Worm (Caenorhabditis elegans) whole organism, L4 larva: ENCODE results near the gene F52E4.5.

Experiments
- F26F4.8 ChIP-seq: fragments of 200-800 bp; sonication (Bioruptor generic); conservative IDR thresholded peaks from 2 replicates; pipeline ENCODE4 v1.3.6; 2022; ENCODE audit warnings: missing genetic modification characterization, missing compliant biosample characterization
- F44E2.7 ChIP-seq: fragments of 200-800 bp; sonication (Bioruptor generic); IDR thresholded peaks from 2 replicates; pipeline ENCODE4 v2.1.2; 2022; ENCODE audit warnings: missing genetic modification characterization, missing compliant biosample characterization
- T26A8.4 ChIP-seq: fragments of 200-800 bp; sonication (Bioruptor generic); IDR thresholded peaks from 2 replicates; pipeline ENCODE4 v1.3.6; 2022; ENCODE audit warnings: missing genetic modification characterization, missing compliant biosample characterization
- Y75B8A.6 ChIP-seq: fragments of 200-800 bp; sonication (Bioruptor generic); IDR thresholded peaks from 2 replicates; pipeline ENCODE4 v1.3.6; 2022; ENCODE audit warnings: missing genetic modification reagents, missing genetic modification characterization, missing compliant biosample characterization
- ZK546.5 ChIP-seq, 2 experiments: sonication (generic microtip); optimal IDR thresholded peaks; 2 replicates each; lab custom pipeline; 2017; ENCODE audit warnings: missing biosample characterization in 2 of 2, missing genetic modification characterization in 2 of 2
- aha-1 ChIP-seq: fragments of 150-350 bp; peaks from one replicate; lab custom pipeline; 2014; ENCODE audit warnings: missing biosample characterization, missing genetic modification characterization
- arid-1 ChIP-seq: fragments of 200-800 bp; sonication (Bioruptor generic); conservative IDR thresholded peaks from 2 replicates; pipeline ENCODE4 v1.3.6; 2022; ENCODE audit warnings: missing genetic modification reagents, missing genetic modification characterization, missing compliant biosample characterization
- attf-4 ChIP-seq: sonication (generic microtip); optimal IDR thresholded peaks from 3 replicates; lab custom pipeline; 2017; ENCODE audit warnings: missing biosample characterization, missing genetic modification characterization
- ceh-28 ChIP-seq: fragments of 150-350 bp; optimal IDR thresholded peaks from 2 replicates; lab custom pipeline; 2014; ENCODE audit warnings: missing biosample characterization, missing genetic modification reagents, missing genetic modification characterization
- ceh-44 ChIP-seq: fragments of 200-800 bp; sonication (Bioruptor generic); IDR thresholded peaks from 2 replicates; pipeline ENCODE4 v1.3.6; 2022; ENCODE audit warnings: missing genetic modification reagents, missing genetic modification characterization, missing compliant biosample characterization
- ceh-82 ChIP-seq: sonication (generic microtip); optimal IDR thresholded peaks from 2 replicates; lab custom pipeline; 2017; ENCODE audit warnings: missing biosample characterization, missing genetic modification characterization
- ctbp-1 ChIP-seq: fragments of 200-800 bp; sonication (Bioruptor generic); IDR thresholded peaks from 2 replicates; pipeline ENCODE4 v1.3.6; 2022; ENCODE audit warnings: missing genetic modification reagents, missing genetic modification characterization, missing compliant biosample characterization
- daf-16 ChIP-seq, 3 experiments: sonication (generic microtip); optimal IDR thresholded peaks; 2 replicates each; lab custom pipeline; 2016 to 2017; ENCODE audit warnings: missing genetic modification characterization in 3 of 3, missing genetic modification reagents in 3 of 3, mild to moderate bottlenecking in 2 of 3, missing compliant biosample characterization in 2 of 3, missing biosample characterization in 1 of 3, moderate library complexity in 1 of 3
- dpl-1 ChIP-seq: fragments of 150-350 bp; optimal IDR thresholded peaks from 2 replicates; lab custom pipeline; 2014; ENCODE audit warnings: missing biosample characterization, missing genetic modification reagents, missing genetic modification characterization
- egl-27 ChIP-seq: sonication (generic microtip); optimal IDR thresholded peaks from 3 replicates; lab custom pipeline; 2017; ENCODE audit warnings: missing biosample characterization, missing genetic modification reagents, missing genetic modification characterization
- fkh-10 ChIP-seq: fragments of 150-350 bp; optimal IDR thresholded peaks from 2 replicates; lab custom pipeline; 2014; ENCODE audit warnings: missing biosample characterization, missing genetic modification reagents, missing genetic modification characterization
- hlh-11 ChIP-seq: fragments of 200-800 bp; sonication (Bioruptor generic); optimal IDR thresholded peaks from 2 replicates; lab custom pipeline; 2018; ENCODE audit warnings: mild to moderate bottlenecking, missing genetic modification characterization, missing compliant biosample characterization
- hlh-30 ChIP-seq: sonication (generic microtip); optimal IDR thresholded peaks from 2 replicates; lab custom pipeline; 2017; ENCODE audit warnings: antibody characterized with exemption, mild to moderate bottlenecking, missing genetic modification characterization, missing compliant biosample characterization; ENCODE audit not compliant: insufficient read depth
- jun-1 ChIP-seq: fragments of 150-350 bp; optimal IDR thresholded peaks from 2 replicates; lab custom pipeline; 2014; ENCODE audit warnings: missing biosample characterization, missing genetic modification reagents, missing genetic modification characterization
- lin-15B ChIP-seq: fragments of 150-350 bp; sonication (generic microtip); optimal IDR thresholded peaks from 3 replicates; lab custom pipeline; 2014; ENCODE audit warnings: missing biosample characterization, missing genetic modification characterization
- lir-3 ChIP-seq: sonication (generic microtip); optimal IDR thresholded peaks from 2 replicates; lab custom pipeline; 2016; ENCODE audit warnings: mild to moderate bottlenecking, missing genetic modification characterization, missing compliant biosample characterization
- mdl-1 ChIP-seq, 2 experiments: fragments of 150-350 bp in 1 of 2; sonication (generic microtip) in 1 of 2; optimal IDR thresholded peaks; 2 replicates each; lab custom pipeline; 2014 to 2017; ENCODE audit warnings: missing biosample characterization in 2 of 2, missing genetic modification characterization in 2 of 2
- mep-1 ChIP-seq: fragments of 150-350 bp; sonication (generic microtip); optimal IDR thresholded peaks from 3 replicates; lab custom pipeline; 2014; ENCODE audit warnings: missing biosample characterization, missing genetic modification characterization
- mxl-2 ChIP-seq: fragments of 200-800 bp; sonication (Bioruptor generic); conservative IDR thresholded peaks from 2 replicates; pipeline ENCODE4 v1.3.6; 2022; ENCODE audit warnings: missing genetic modification reagents, missing genetic modification characterization, missing compliant biosample characterization
- mxl-3 ChIP-seq: fragments of 200-800 bp; sonication (Bioruptor generic); optimal IDR thresholded peaks from 2 replicates; lab custom pipeline; 2018; ENCODE audit warnings: mild to moderate bottlenecking, missing genetic modification characterization, missing compliant biosample characterization
- nhr-11 ChIP-seq: fragments of 150-350 bp; optimal IDR thresholded peaks from 2 replicates; lab custom pipeline; 2014; ENCODE audit warnings: missing biosample characterization, missing genetic modification characterization
- nhr-25 ChIP-seq: sonication (generic microtip); optimal IDR thresholded peaks from 2 replicates; lab custom pipeline; 2017; ENCODE audit warnings: missing genetic modification characterization, mild to moderate bottlenecking, missing compliant biosample characterization, antibody characterized with exemption, moderate library complexity, borderline replicate concordance; ENCODE audit not compliant: insufficient read depth
- nhr-48 ChIP-seq: sonication (generic microtip); optimal IDR thresholded peaks from 2 replicates; lab custom pipeline; 2016; ENCODE audit warnings: mild to moderate bottlenecking, missing genetic modification characterization, missing compliant biosample characterization
- nhr-6 ChIP-seq: fragments of 150-350 bp; optimal IDR thresholded peaks from 2 replicates; lab custom pipeline; 2014; ENCODE audit warnings: missing biosample characterization, missing genetic modification characterization
- nhr-77 ChIP-seq: fragments of 150-350 bp; optimal IDR thresholded peaks from 2 replicates; lab custom pipeline; 2014; ENCODE audit warnings: missing biosample characterization, missing genetic modification characterization
- pha-4 ChIP-seq, 2 experiments: fragments of 150-350 bp in 1 of 2; fragments of 200-800 bp in 1 of 2; sonication (Bioruptor generic) in 1 of 2; IDR thresholded peaks in 1 of 2; optimal IDR thresholded peaks in 1 of 2; 2 replicates each; pipeline versions ENCODE4 v1.3.6 to Lab custom; 2014 to 2022; ENCODE audit warnings: missing genetic modification characterization in 2 of 2, missing genetic modification reagents in 2 of 2, missing biosample characterization in 1 of 2, missing compliant biosample characterization in 1 of 2
- php-3 ChIP-seq: fragments of 200-800 bp; sonication (Bioruptor generic); IDR thresholded peaks from 2 replicates; pipeline ENCODE4 v1.3.6; 2022; ENCODE audit warnings: missing genetic modification reagents, missing genetic modification characterization, missing compliant biosample characterization
- pqm-1 ChIP-seq: sonication (generic microtip); optimal IDR thresholded peaks from 2 replicates; lab custom pipeline; 2017; ENCODE audit warnings: missing biosample characterization, missing genetic modification characterization
- set-16 ChIP-seq: fragments of 200-800 bp; sonication (Bioruptor generic); IDR thresholded peaks from 2 replicates; pipeline ENCODE4 v1.3.6; 2022; ENCODE audit warnings: missing genetic modification reagents, missing genetic modification characterization, missing compliant biosample characterization
- skn-1 ChIP-seq: fragments of 150-350 bp; optimal IDR thresholded peaks from 2 replicates; lab custom pipeline; 2014; ENCODE audit warnings: missing biosample characterization, missing genetic modification characterization
- tra-1 ChIP-seq: fragments of 200-800 bp; sonication (Bioruptor generic); IDR thresholded peaks from 2 replicates; pipeline ENCODE4 v1.3.6; 2022; ENCODE audit warnings: missing genetic modification reagents, missing genetic modification characterization, missing compliant biosample characterization
- unc-130 ChIP-seq: sonication (generic microtip); optimal IDR thresholded peaks from 2 replicates; lab custom pipeline; 2016; ENCODE audit warnings: missing genetic modification reagents, missing genetic modification characterization, missing compliant biosample characterization
- unc-62 ChIP-seq, 3 experiments: fragments of 150-350 bp in 1 of 3; sonication (generic microtip); optimal IDR thresholded peaks in 2 of 3; peaks in 1 of 3; 1 replicate in 1 of 3; 2 replicates in 2 of 3; lab custom pipeline; 2014 to 2017; ENCODE audit warnings: missing biosample characterization in 3 of 3, missing genetic modification characterization in 3 of 3, missing genetic modification reagents in 3 of 3, missing genotype in 1 of 3
- zfp-3 ChIP-seq: fragments of 200-800 bp; sonication (Bioruptor generic); conservative IDR thresholded peaks from 2 replicates; pipeline ENCODE4 v1.3.6; 2022; ENCODE audit warnings: missing genetic modification reagents, missing genetic modification characterization, missing compliant biosample characterization
- ztf-11 ChIP-seq: fragments of 150-350 bp; optimal IDR thresholded peaks from 2 replicates; lab custom pipeline; 2014; ENCODE audit warnings: missing biosample characterization, missing genetic modification characterization
- ztf-7 ChIP-seq: fragments of 150-350 bp; optimal IDR thresholded peaks from 2 replicates; lab custom pipeline; 2014; ENCODE audit warnings: missing biosample characterization, missing genetic modification characterization

F52E4.5 gene

DNA sequence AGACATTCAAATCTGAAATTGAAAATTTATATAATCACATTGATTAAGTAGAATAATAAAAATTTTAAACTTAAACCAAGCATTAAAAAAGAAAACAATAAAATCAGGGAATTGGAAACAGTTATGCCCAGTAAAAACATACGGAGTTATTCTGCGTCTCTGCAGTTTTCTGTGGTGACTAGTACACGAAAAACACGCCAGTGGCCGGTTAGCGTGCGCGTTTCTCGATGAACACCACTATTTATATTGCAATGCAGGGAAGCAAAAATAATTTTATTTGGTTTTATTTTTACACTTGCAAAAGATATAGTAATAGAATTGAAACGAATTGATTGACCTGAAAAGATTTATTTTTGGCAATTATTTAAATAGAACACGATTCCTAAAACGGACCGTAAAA is 12.7 kb upstream of the F52E4.5 start, which contains the start of gene sec-3 (continued):
- TF ChIP-seq nhr-11 (peak; percentile 49), attf-4 (tag; lab: Kevin White, UChicago) (no peak), nhr-6 (tag; lab: Kevin White, UChicago) (peak; percentile 73), T26A8.4 (GFP tag; lab: Robert Waterston, UW) (peak; percentile 85), pqm-1 (tag; lab: Kevin White, UChicago) (peak; percentile 49), lin-15B (peak; percentile 12), ceh-28 (tag; lab: Kevin White, UChicago) (no peak), fkh-10 (GFP tag; lab: Kevin White, UChicago) (peak; percentile 60), lir-3 (tag; lab: Kevin White, UChicago) (no peak), pha-4 (GFP tag; IDR thresholded peaks at IDR 0.05; lab: Robert Waterston, UW) (peak; percentile 55), pha-4 (tag; optimal IDR thresholded peaks at IDR 0.05; lab: Kevin White, UChicago) (peak; percentile 88), ceh-44 (no peak), F44E2.7 (GFP tag; lab: Robert Waterston, UW) (no peak), ztf-7 (peak; percentile 75), ztf-11 (tag; lab: Kevin White, UChicago) (no peak), hlh-30 (tag; lab: Kevin White, UChicago) (peak; percentile 88), nhr-48 (peak; percentile 79), skn-1 (tag; lab: Kevin White, UChicago) (no peak), php-3 (peak; percentile 53; the same call in 1 of the 2 replicates), F26F4.8 (GFP tag; lab: Robert Waterston, UW) (no peak), mep-1 (tag; lab: Kevin White, UChicago) (peak; percentile 94), zfp-3 (GFP tag; lab: Robert Waterston, UW) (peak; percentile 68), jun-1 (peak; percentile 70), set-16 (no peak), tra-1 (GFP tag; lab: Robert Waterston, UW) (peak; percentile 53; the same call in 1 of the 2 replicates), ZK546.5 (tag; optimal IDR thresholded peaks at IDR 0.05; lab: Kevin White, UChicago) (no peak), arid-1 (GFP tag; lab: Robert Waterston, UW) (peak; percentile 80), Y75B8A.6 (no peak), hlh-11 (tag; lab: Kevin White, UChicago) (peak; percentile 93), nhr-77 (tag; lab: Kevin White, UChicago) (peak; percentile 83), ceh-82 (tag; lab: Kevin White, UChicago) (no peak), unc-130 (no peak), daf-16 (GFP tag; optimal IDR thresholded peaks at IDR 0.05; lab: Kevin White, UChicago) (peak; percentile 47 to 58), daf-16 (tag; optimal IDR thresholded peaks at IDR 0.05; lab: Kevin White, UChicago) (peak; percentile 83), unc-62 (GFP tag; optimal IDR thresholded peaks at IDR 0.05 in 1 of 2; lab: Kevin White, UChicago) (no peak), unc-62 (tag; optimal IDR thresholded peaks at IDR 0.05; lab: Kevin White, UChicago) (no peak), mdl-1 (tag; optimal IDR thresholded peaks at IDR 0.05; lab: Kevin White, UChicago) (peak; percentile 11 to 66), ctbp-1 (GFP tag; lab: Robert Waterston, UW) (0 out of 2 replicates have a peak, but pooled peaks have one; percentile 17), mxl-2 (GFP tag; lab: Robert Waterston, UW) (no peak), nhr-25 (tag; lab: Kevin White, UChicago) (peak; percentile 81)

DNA sequence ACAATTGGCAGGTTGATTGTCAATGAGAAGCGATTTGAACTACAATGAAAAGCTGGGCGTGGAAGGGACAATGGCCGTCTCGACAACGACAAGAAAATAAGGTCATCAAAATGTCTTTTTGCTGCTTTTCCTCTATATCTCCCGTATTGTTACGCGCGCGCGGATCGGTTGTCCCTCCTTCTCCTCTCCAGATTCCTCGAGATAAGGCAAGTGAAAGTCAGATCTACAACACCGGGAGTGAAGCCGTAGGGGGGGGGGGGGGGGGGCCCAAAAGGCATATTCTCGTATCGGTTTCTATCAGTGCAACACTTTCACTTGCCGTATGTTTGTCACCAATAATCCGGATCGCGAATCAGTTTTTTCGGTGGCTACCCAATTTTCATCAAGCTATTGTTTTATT is 7.2 kb upstream of the F52E4.5 start, which contains the start of gene wrt-2:
Gene wrt-2 (minus strand): TSS at position 46 of the 400 bp plus-strand sequence.
- TF ChIP-seq dpl-1 (GFP tag; lab: Kevin White, UChicago) (no peak), mxl-3 (GFP tag; lab: Kevin White, UChicago) (peak; percentile 24), aha-1 (tag; lab: Kevin White, UChicago) (peak; percentile 38), hlh-11 (tag; lab: Kevin White, UChicago) (peak; percentile 9), set-16 (peak; percentile 49; the same call in 1 of the 2 replicates), egl-27 (no peak), tra-1 (GFP tag; lab: Robert Waterston, UW) (no peak), F26F4.8 (GFP tag; lab: Robert Waterston, UW) (no peak)
